Fruit fly (Drosophila melanogaster) whole organism, embryonic: ENCODE data around the gene Pi4KIIalpha.

Experiments
- C15 ChIP-seq: fragments of 200-800 bp; sonication (Bioruptor generic); IDR thresholded peaks from 3 replicates; pipeline ENCODE4 v1.3.6; 2022; ENCODE audit warnings: missing biosample characterization, missing genetic modification characterization
- CG10147 ChIP-seq: fragments of 200-800 bp; sonication (Bioruptor generic); optimal IDR thresholded peaks from 2 replicates; lab custom pipeline; 2019; ENCODE audit warnings: missing biosample characterization, mild to moderate bottlenecking, missing genetic modification characterization, moderate library complexity
- CG11085 ChIP-seq: fragments of 200-800 bp; sonication (Bioruptor generic); IDR thresholded peaks from 2 replicates; pipeline ENCODE4 v1.3.6; 2022; ENCODE audit warnings: missing biosample characterization, missing genetic modification characterization
- CG12659 ChIP-seq: fragments of 200-800 bp; sonication (Bioruptor generic); optimal IDR thresholded peaks from 3 replicates; lab custom pipeline; 2017; ENCODE audit warnings: mild to moderate bottlenecking, missing biosample characterization, missing genetic modification reagents, missing genetic modification characterization
- CG12744 ChIP-seq: fragments of 200-800 bp; sonication (Bioruptor generic); optimal IDR thresholded peaks from 2 replicates; lab custom pipeline; 2016; ENCODE audit warnings: missing biosample characterization, missing genetic modification characterization
- CG13624 ChIP-seq: fragments of 200-800 bp; sonication (Bioruptor generic); optimal IDR thresholded peaks from 2 replicates; lab custom pipeline; 2016; ENCODE audit warnings: missing biosample characterization, missing genetic modification characterization
- CG15011 ChIP-seq: fragments of 200-800 bp; sonication (Bioruptor generic); optimal IDR thresholded peaks from 3 replicates; lab custom pipeline; 2018; ENCODE audit warnings: missing biosample characterization, mild to moderate bottlenecking, missing genetic modification characterization
- CG16813 ChIP-seq: fragments of 200-800 bp; sonication (Bioruptor generic); IDR thresholded peaks from 3 replicates; pipeline ENCODE4 v1.3.6; 2022; ENCODE audit warnings: missing biosample characterization, missing genetic modification characterization; ENCODE audit not compliant: partially characterized antibody
- CG2120 ChIP-seq: fragments of 200-800 bp; sonication (Bioruptor generic); optimal IDR thresholded peaks from 3 replicates; lab custom pipeline; 2016; ENCODE audit warnings: missing biosample characterization, missing genetic modification characterization
- CG2889 ChIP-seq: fragments of 200-800 bp; sonication (Bioruptor generic); IDR thresholded peaks from 3 replicates; pipeline ENCODE4 v1.3.6; 2022; ENCODE audit warnings: missing biosample characterization, missing genetic modification characterization
- CG3065 ChIP-seq: fragments of 200-800 bp; sonication (Bioruptor generic); optimal IDR thresholded peaks from 2 replicates; lab custom pipeline; 2016; ENCODE audit warnings: missing biosample characterization, missing genetic modification characterization
- CG32772 ChIP-seq: fragments of 200-800 bp; sonication (Bioruptor generic); IDR thresholded peaks from 2 replicates; pipeline ENCODE4 v1.3.6; 2022; ENCODE audit warnings: missing biosample characterization, missing genetic modification characterization
- CG42726 ChIP-seq: fragments of 200-800 bp; sonication (Bioruptor generic); IDR thresholded peaks from 2 replicates; pipeline ENCODE4 v1.3.6; 2022; ENCODE audit warnings: missing biosample characterization, missing genetic modification characterization; ENCODE audit not compliant: partially characterized antibody
- CG6175 ChIP-seq: fragments of 200-800 bp; sonication (Bioruptor generic); IDR thresholded peaks from 3 replicates; pipeline ENCODE4 v1.3.6; 2022; ENCODE audit warnings: missing biosample characterization, missing genetic modification characterization
- CG6854 ChIP-seq: fragments of 200-800 bp; sonication (Bioruptor generic); optimal IDR thresholded peaks from 3 replicates; lab custom pipeline; 2017; ENCODE audit warnings: missing biosample characterization, mild to moderate bottlenecking, missing genetic modification characterization
- CG8089 ChIP-seq: fragments of 200-800 bp; sonication (Bioruptor generic); optimal IDR thresholded peaks from 3 replicates; lab custom pipeline; 2016; ENCODE audit warnings: missing biosample characterization, missing genetic modification characterization
- CG8281 ChIP-seq: fragments of 200-800 bp; sonication (Bioruptor generic); optimal IDR thresholded peaks from 2 replicates; lab custom pipeline; 2018; ENCODE audit warnings: missing biosample characterization, mild to moderate bottlenecking, missing genetic modification characterization, moderate library complexity
- CG8388 ChIP-seq: fragments of 200-800 bp; sonication (Bioruptor generic); optimal IDR thresholded peaks from 2 replicates; lab custom pipeline; 2019; ENCODE audit warnings: missing biosample characterization, mild to moderate bottlenecking, missing genetic modification characterization, moderate library complexity
- CG8924 ChIP-seq: fragments of 200-800 bp; optimal IDR thresholded peaks from 3 replicates; lab custom pipeline; 2019; ENCODE audit warnings: missing biosample characterization, mild to moderate bottlenecking, missing genetic modification characterization, moderate library complexity
- CG9727 ChIP-seq: fragments of 200-800 bp; sonication (Bioruptor generic); optimal IDR thresholded peaks from 3 replicates; lab custom pipeline; 2017; ENCODE audit warnings: missing biosample characterization, mild to moderate bottlenecking, missing genetic modification characterization
- CG9876 ChIP-seq: fragments of 200-800 bp; sonication (Bioruptor generic); optimal IDR thresholded peaks from 2 replicates; lab custom pipeline; 2016; ENCODE audit warnings: missing biosample characterization, missing genetic modification characterization
- Fer1 ChIP-seq: fragments of 200-800 bp; sonication (Bioruptor generic); optimal IDR thresholded peaks from 2 replicates; lab custom pipeline; 2017; ENCODE audit warnings: missing biosample characterization, mild to moderate bottlenecking, missing genetic modification characterization
- GATAe ChIP-seq: fragments of 200-800 bp; sonication (Bioruptor generic); conservative IDR thresholded peaks from 2 replicates; pipeline ENCODE4 v1.3.6; 2022; ENCODE audit warnings: missing biosample characterization, missing genetic modification characterization
- Hr51 ChIP-seq, 2 experiments: fragments of 200-800 bp; sonication (Bioruptor generic); optimal IDR thresholded peaks; 2 replicates in 1 of 2; 3 replicates in 1 of 2; lab custom pipeline; 2016 to 2018; ENCODE audit warnings: missing biosample characterization in 2 of 2, missing genetic modification characterization in 2 of 2, mild to moderate bottlenecking in 1 of 2, moderate library complexity in 1 of 2
- Jarid2 ChIP-seq: fragments of 200-800 bp; sonication (Bioruptor generic); optimal IDR thresholded peaks from 3 replicates; lab custom pipeline; 2017; ENCODE audit warnings: mild to moderate bottlenecking, missing biosample characterization, missing genetic modification reagents, missing genetic modification characterization
- Mad ChIP-seq: fragments of 200-800 bp; sonication (Bioruptor generic); optimal IDR thresholded peaks from 2 replicates; lab custom pipeline; 2016; ENCODE audit warnings: missing biosample characterization, missing genetic modification characterization
- Opbp ChIP-seq: fragments of 200-800 bp; sonication (Bioruptor generic); IDR thresholded peaks from 3 replicates; pipeline ENCODE4 v1.3.6; 2022; ENCODE audit warnings: missing biosample characterization, missing genetic modification characterization; ENCODE audit not compliant: partially characterized antibody
- PHDP ChIP-seq: fragments of 200-800 bp; sonication (Bioruptor generic); optimal IDR thresholded peaks from 3 replicates; lab custom pipeline; 2018; ENCODE audit warnings: missing biosample characterization, mild to moderate bottlenecking, missing genetic modification characterization, moderate library complexity
- TFAM ChIP-seq: fragments of 200-800 bp; sonication (Bioruptor generic); optimal IDR thresholded peaks from 2 replicates; lab custom pipeline; 2017; ENCODE audit warnings: missing biosample characterization, missing genetic modification characterization, inconsistent platforms
- Taf1 ChIP-seq: fragments of 200-800 bp; sonication (Bioruptor generic); IDR thresholded peaks from 2 replicates; pipeline ENCODE4 v1.3.6; 2022; ENCODE audit warnings: missing biosample characterization, missing genetic modification characterization
- ap ChIP-seq: fragments of 200-800 bp; sonication (Bioruptor generic); IDR thresholded peaks from 2 replicates; pipeline ENCODE4 v1.3.6; 2022; ENCODE audit warnings: missing biosample characterization, missing genetic modification characterization
- ash1 ChIP-seq: fragments of 200-800 bp; sonication (Bioruptor generic); optimal IDR thresholded peaks from 2 replicates; lab custom pipeline; 2018; ENCODE audit warnings: missing biosample characterization, mild to moderate bottlenecking, missing genetic modification characterization
- az2 ChIP-seq: fragments of 200-800 bp; sonication (Bioruptor generic); optimal IDR thresholded peaks from 3 replicates; lab custom pipeline; 2016; ENCODE audit warnings: missing biosample characterization, missing genetic modification characterization
- cas ChIP-seq: fragments of 200-800 bp; sonication (Bioruptor generic); IDR thresholded peaks from 2 replicates; pipeline ENCODE4 v1.3.6; 2022; ENCODE audit warnings: missing biosample characterization, missing genetic modification characterization
- crp ChIP-seq, 2 experiments: fragments of 200-800 bp; sonication (Bioruptor generic); optimal IDR thresholded peaks; 2 replicates in 1 of 2; 3 replicates in 1 of 2; lab custom pipeline; 2017; ENCODE audit warnings: missing biosample characterization in 2 of 2, missing genetic modification characterization in 2 of 2, mild to moderate bottlenecking in 1 of 2, moderate library complexity in 1 of 2
- danr ChIP-seq: fragments of 200-800 bp; sonication (Bioruptor generic); IDR thresholded peaks from 2 replicates; pipeline ENCODE4 v1.3.6; 2022; ENCODE audit warnings: missing biosample characterization, missing genetic modification characterization
- en ChIP-seq: fragments of 200-800 bp; sonication (Bioruptor generic); optimal IDR thresholded peaks from 2 replicates; lab custom pipeline; 2016; ENCODE audit warnings: missing biosample characterization, missing genetic modification characterization
- ewg ChIP-seq: fragments of 200-800 bp; sonication (Bioruptor generic); optimal IDR thresholded peaks from 3 replicates; lab custom pipeline; 2017; ENCODE audit warnings: mild to moderate bottlenecking, missing biosample characterization, missing genetic modification reagents, missing genetic modification characterization
- eyg ChIP-seq: fragments of 200-800 bp; sonication (Bioruptor generic); optimal IDR thresholded peaks from 3 replicates; lab custom pipeline; 2016; ENCODE audit warnings: missing biosample characterization, missing genetic modification characterization
- gce ChIP-seq: fragments of 200-800 bp; sonication (Bioruptor generic); IDR thresholded peaks from 3 replicates; pipeline ENCODE4 v1.3.6; 2022; ENCODE audit warnings: missing biosample characterization, missing genetic modification characterization
- her ChIP-seq: fragments of 200-800 bp; sonication (Bioruptor generic); optimal IDR thresholded peaks from 2 replicates; lab custom pipeline; 2016; ENCODE audit warnings: missing biosample characterization, missing genetic modification characterization
- jigr1 ChIP-seq: fragments of 200-800 bp; sonication (Bioruptor generic); IDR thresholded peaks from 3 replicates; pipeline ENCODE4 v1.3.6; 2022; ENCODE audit warnings: missing biosample characterization, missing genetic modification characterization
- kni ChIP-seq: fragments of 200-800 bp; sonication (Bioruptor generic); optimal IDR thresholded peaks from 3 replicates; lab custom pipeline; 2017; ENCODE audit warnings: mild to moderate bottlenecking, missing biosample characterization, missing genetic modification reagents, missing genetic modification characterization
- mirr ChIP-seq: fragments of 200-800 bp; sonication (Bioruptor generic); optimal IDR thresholded peaks from 3 replicates; lab custom pipeline; 2018; ENCODE audit warnings: missing biosample characterization, mild to moderate bottlenecking, missing genetic modification characterization
- mld ChIP-seq: fragments of 200-800 bp; sonication (Bioruptor generic); IDR thresholded peaks from 3 replicates; pipeline ENCODE4 v1.3.6; 2022; ENCODE audit warnings: missing biosample characterization, missing genetic modification characterization; ENCODE audit not compliant: partially characterized antibody
- peb ChIP-seq: fragments of 200-800 bp; sonication (Bioruptor generic); IDR thresholded peaks from 2 replicates; pipeline ENCODE4 v1.3.6; 2022; ENCODE audit warnings: missing biosample characterization, missing genetic modification characterization
- phol ChIP-seq: fragments of 200-800 bp; sonication (Bioruptor generic); optimal IDR thresholded peaks from 3 replicates; lab custom pipeline; 2018; ENCODE audit warnings: missing biosample characterization, mild to moderate bottlenecking, missing genetic modification characterization, moderate library complexity
- rib ChIP-seq: fragments of 200-800 bp; sonication (Bioruptor generic); IDR thresholded peaks from 2 replicates; pipeline ENCODE4 v1.3.6; 2022; ENCODE audit warnings: missing biosample characterization, missing genetic modification characterization
- run ChIP-seq: fragments of 200-800 bp; sonication (Bioruptor generic); optimal IDR thresholded peaks from 3 replicates; lab custom pipeline; 2018; ENCODE audit warnings: missing biosample characterization, mild to moderate bottlenecking, missing genetic modification characterization
- sr ChIP-seq: fragments of 200-800 bp; sonication (Bioruptor generic); IDR thresholded peaks from 3 replicates; pipeline ENCODE4 v1.3.6; 2022; ENCODE audit warnings: missing biosample characterization, missing genetic modification characterization
- tgo ChIP-seq: fragments of 200-800 bp; sonication (Bioruptor generic); IDR thresholded peaks from 3 replicates; pipeline ENCODE4 v1.3.6; 2022; ENCODE audit warnings: missing biosample characterization, missing genetic modification characterization

The Pi4KIIalpha gene

dm6 chr3R:5606477-5606876, 43.0 kb upstream of the Pi4KIIalpha start, which contains the start of gene asl (continued):
- TF ChIP-seq CG6854 (no peak), C15 (GFP tag; lab: Robert Waterston, UW) (no peak), tgo (GFP tag; lab: Robert Waterston, UW) (peak; percentile 68; the same call in 2 of the 3 replicates), run (no peak), CG8281 (tag; lab: Kevin White, UChicago) (no peak), gce (GFP tag; lab: Robert Waterston, UW) (0 out of 3 replicates have a peak, but pooled peaks have one; percentile 50), Jarid2 (GFP tag; lab: Kevin White, UChicago) (no peak), Opbp (GFP tag; lab: Robert Waterston, UW) (no peak), az2 (GFP tag; lab: Kevin White, UChicago) (peak; percentile 56), ewg (peak; percentile 99), Mad (GFP tag; lab: Kevin White, UChicago) (peak; percentile 58), CG15011 (GFP tag; lab: Kevin White, UChicago) (no peak), CG12744 (GFP tag; lab: Kevin White, UChicago) (peak; percentile 32), CG8388 (GFP tag; lab: Kevin White, UChicago) (peak; percentile 57), CG6175 (GFP tag; lab: Robert Waterston, UW) (no peak), Taf1 (no peak), her (GFP tag; lab: Kevin White, UChicago) (no peak), peb (GFP tag; lab: Robert Waterston, UW) (no peak), kni (GFP tag; lab: Kevin White, UChicago) (peak; percentile 48), CG9876 (peak; percentile 19), CG8089 (GFP tag; lab: Kevin White, UChicago) (peak; percentile 42), CG42726 (GFP tag; lab: Robert Waterston, UW) (no peak), CG32772 (GFP tag; lab: Robert Waterston, UW) (0 out of 2 replicates have a peak, but pooled peaks have one; percentile 11), CG8924 (peak; percentile 76), Fer1 (GFP tag; lab: Kevin White, UChicago) (peak; percentile 68), mld (GFP tag; lab: Robert Waterston, UW) (no peak)
- TF ChIP-seq, all 482 proteins: peak for 288

- TF ChIP-seq CG2889 (GFP tag; lab: Robert Waterston, UW) = no peak
- no peak for TF ChIP-seq TFAM (GFP tag; lab: Kevin White, UChicago)
- peak; percentile 76 for TF ChIP-seq CG2120
- no peak for TF ChIP-seq GATAe (GFP tag; lab: Robert Waterston, UW)
- peak; percentile 72 to 77 for TF ChIP-seq Hr51 (GFP tag; optimal IDR thresholded peaks at IDR 0.05; lab: Kevin White, UChicago)
- TF ChIP-seq CG12659 (GFP tag; lab: Kevin White, UChicago) = peak; percentile 91
- TF ChIP-seq ap (GFP tag; lab: Robert Waterston, UW) = no peak
- TF ChIP-seq CG3065 (GFP tag; lab: Kevin White, UChicago) = no peak
- peak; percentile 32 for TF ChIP-seq CG13624 (GFP tag; lab: Kevin White, UChicago)
- peak in 1 of 2 experiments; percentile 17 for TF ChIP-seq crp (GFP tag; optimal IDR thresholded peaks at IDR 0.05; lab: Kevin White, UChicago)
- TF ChIP-seq CG10147 (GFP tag; lab: Kevin White, UChicago) = peak; percentile 54
- no peak for TF ChIP-seq cas (GFP tag; lab: Robert Waterston, UW)
- no peak for TF ChIP-seq eyg (GFP tag; lab: Kevin White, UChicago)
- TF ChIP-seq sr (GFP tag; lab: Robert Waterston, UW) = no peak
- peak; percentile 59 for TF ChIP-seq PHDP
- peak; percentile 48 for TF ChIP-seq CG9727 (GFP tag; lab: Kevin White, UChicago)
- TF ChIP-seq CG16813 (GFP tag; lab: Robert Waterston, UW) = no peak
- no peak for TF ChIP-seq danr (GFP tag; lab: Robert Waterston, UW)
- TF ChIP-seq rib (GFP tag; lab: Robert Waterston, UW) = no peak
- peak; percentile 82 for TF ChIP-seq phol (tag; lab: Kevin White, UChicago)
- peak; percentile 9 for TF ChIP-seq mirr
- TF ChIP-seq CG11085 (GFP tag; lab: Robert Waterston, UW) = no peak
- peak; percentile 20 for TF ChIP-seq ash1 (GFP tag; lab: Kevin White, UChicago)
- TF ChIP-seq jigr1 (GFP tag; lab: Robert Waterston, UW) = no peak
- TF ChIP-seq en (GFP tag; lab: Kevin White, UChicago) = no peak
Measured at dm6 chr3R:5601044-5601523, 37.6 kb upstream of the Pi4KIIalpha start, which contains the start of the genes kra and SecS. TSS of gene kra (minus strand) at chr3R:5601136. TSS of gene SecS (plus strand) at chr3R:5601433.
